Worm (Caenorhabditis elegans): Measurements from ENCODE around the gene syx-16.

ce11 chrIII:5158674-5159073 is 50.2 kb downstream of the syx-16 start, which contains the start of gene oxy-4:
- no peak for TF ChIP-seq egl-27 (tag; optimal IDR thresholded peaks at IDR 0.05)
- no peak for TF ChIP-seq elt-3 (tag; optimal IDR thresholded peaks at IDR 0.05)
- no peak for TF ChIP-seq unc-62 (GFP tag; optimal IDR thresholded peaks at IDR 0.05)
- no peak for TF ChIP-seq lin-15B (tag; optimal IDR thresholded peaks at IDR 0.05)
- TF ChIP-seq nhr-67 (tag; optimal IDR thresholded peaks at IDR 0.05) = no peak
- TF ChIP-seq nfya-1 (tag; optimal IDR thresholded peaks at IDR 0.05; ENCODE audit: insufficient read depth) = no peak
- no peak for TF ChIP-seq nhr-76 (tag; optimal IDR thresholded peaks at IDR 0.05)
- TF ChIP-seq lin-39 (tag; optimal IDR thresholded peaks at IDR 0.05) = no peak
- TF ChIP-seq zag-1 (tag; optimal IDR thresholded peaks at IDR 0.05) = no peak
- no peak for TF ChIP-seq ztf-4 (tag; optimal IDR thresholded peaks at IDR 0.05)
- TF ChIP-seq R02D3.7 (tag; optimal IDR thresholded peaks at IDR 0.05) = no peak
